Worm (Caenorhabditis elegans) whole organism, L1 larva: ENCODE measurements around the gene F41B5.12.
A peak's percentile ranks its signal among the peaks of the same experiment; 100 is the strongest.

Source experiments
- Y116A8C.19 ChIP-seq: sonication (generic microtip); optimal IDR thresholded peaks from 2 replicates; lab custom pipeline; 2016; ENCODE audit warnings: missing compliant biosample characterization, missing genetic modification characterization, borderline replicate concordance
- ceh-90 ChIP-seq: sonication (generic microtip); optimal IDR thresholded peaks from 2 replicates; lab custom pipeline; 2016; ENCODE audit warnings: missing genetic modification characterization, missing compliant biosample characterization
- efl-1 ChIP-seq, 4 experiments: fragments of 150-350 bp; optimal IDR thresholded peaks in 3 of 4; peaks in 1 of 4; 1 replicate in 1 of 4; 2 replicates in 3 of 4; lab custom pipeline; 2014; ENCODE audit warnings: missing biosample characterization in 2 of 4, missing genetic modification characterization in 2 of 4, missing genetic modification reagents in 2 of 4
- elt-2 ChIP-seq: sonication (generic microtip); optimal IDR thresholded peaks from 2 replicates; lab custom pipeline; 2016; ENCODE audit warnings: missing genetic modification characterization, mild to moderate bottlenecking, inconsistent platforms, missing compliant biosample characterization, missing genetic modification reagents
- lin-13 ChIP-seq: fragments of 150-350 bp; optimal IDR thresholded peaks from 2 replicates; lab custom pipeline; 2014; ENCODE audit warnings: missing biosample characterization, missing genetic modification reagents, missing genetic modification characterization
- nhr-76 ChIP-seq: sonication (generic microtip); optimal IDR thresholded peaks from 2 replicates; lab custom pipeline; 2017; ENCODE audit warnings: missing biosample characterization, missing genetic modification characterization
- nhr-77 ChIP-seq: fragments of 150-350 bp; optimal IDR thresholded peaks from 2 replicates; lab custom pipeline; 2014; ENCODE audit warnings: missing biosample characterization, missing genetic modification characterization
- sox-4 ChIP-seq: sonication (generic microtip); optimal IDR thresholded peaks from 2 replicates; lab custom pipeline; 2016; ENCODE audit warnings: missing genetic modification characterization, missing compliant biosample characterization
- unc-98 ChIP-seq: fragments of 200-800 bp; sonication (Bioruptor generic); IDR thresholded peaks from 2 replicates; pipeline ENCODE4 v1.3.6; 2022; ENCODE audit warnings: missing genetic modification characterization, missing compliant biosample characterization

F41B5.12 gene

DNA sequence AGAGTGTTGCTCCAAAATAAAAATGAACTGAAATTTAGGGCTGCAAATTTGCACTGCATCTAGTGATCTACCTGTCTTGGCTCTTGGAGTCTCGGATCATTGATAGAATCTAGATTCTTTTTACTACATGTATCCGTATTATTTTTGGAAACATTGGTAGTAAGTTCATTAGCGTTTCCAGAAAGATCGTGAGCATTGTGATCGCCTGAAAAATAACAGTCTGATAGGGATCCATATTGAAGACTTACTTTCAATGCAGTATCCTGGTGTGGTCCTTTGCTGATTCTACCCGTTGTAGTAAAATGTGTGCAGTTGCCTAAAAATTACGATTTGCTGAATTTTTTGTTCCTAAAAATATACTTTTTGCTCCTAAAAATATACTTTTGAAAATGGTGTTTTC, 45.6 kb downstream of the F41B5.12 start:
- TF ChIP-seq unc-98 (no peak), efl-1 (optimal IDR thresholded peaks at IDR 0.05; lab: Kevin White, UChicago) (no peak), efl-1 (GFP tag; optimal IDR thresholded peaks at IDR 0.05 in 1 of 2; lab: Kevin White, UChicago) (peak in 1 of 2 experiments; percentile 91)

- TF ChIP-seq nhr-77 (tag; lab: Kevin White, UChicago), result no peak
- TF ChIP-seq elt-2 (tag; lab: Kevin White, UChicago), result peak; percentile 29
- no peak for TF ChIP-seq lin-13 (GFP tag; lab: Kevin White, UChicago)
- TF ChIP-seq nhr-76 (tag; lab: Kevin White, UChicago), result no peak
- TF ChIP-seq Y116A8C.19, result no peak
- no peak for TF ChIP-seq ceh-90 (tag; lab: Kevin White, UChicago)
- TF ChIP-seq sox-4 (tag; lab: Kevin White, UChicago), result no peak
Observed at ce11 chrV:2308246-2308645, 47.5 kb downstream of the F41B5.12 start.
